Fruit fly (Drosophila melanogaster) whole organism, embryonic: ENCODE measurements around the gene Aps.

ENCODE experiments used
- Atf-2 ChIP-seq: fragments of 200-800 bp; sonication (Bioruptor generic); optimal IDR thresholded peaks from 2 replicates; lab custom pipeline; 2016; ENCODE audit warnings: missing biosample characterization, missing genetic modification characterization
- CG12942 ChIP-seq: fragments of 200-800 bp; sonication (Bioruptor generic); optimal IDR thresholded peaks from 3 replicates; lab custom pipeline; 2016; ENCODE audit warnings: missing biosample characterization, missing genetic modification characterization
- CG1602 ChIP-seq: fragments of 200-800 bp; sonication (Bioruptor generic); optimal IDR thresholded peaks from 3 replicates; lab custom pipeline; 2016; ENCODE audit warnings: missing biosample characterization, missing genetic modification characterization
- CG18262 ChIP-seq: fragments of 200-800 bp; optimal IDR thresholded peaks from 3 replicates; lab custom pipeline; 2019; ENCODE audit warnings: missing biosample characterization, mild to moderate bottlenecking, missing genetic modification characterization, moderate library complexity
- D19A ChIP-seq: fragments of 200-800 bp; optimal IDR thresholded peaks from 3 replicates; lab custom pipeline; 2019; ENCODE audit warnings: missing biosample characterization, mild to moderate bottlenecking, missing genetic modification characterization, moderate library complexity
- Ets65A ChIP-seq: fragments of 200-800 bp; sonication (Bioruptor generic); peaks from one replicate; lab custom pipeline; 2016; ENCODE audit warnings: missing biosample characterization, missing genetic modification characterization
- ash1 ChIP-seq: fragments of 200-800 bp; sonication (Bioruptor generic); optimal IDR thresholded peaks from 2 replicates; lab custom pipeline; 2018; ENCODE audit warnings: missing biosample characterization, mild to moderate bottlenecking, missing genetic modification characterization
- chinmo ChIP-seq: fragments of 200-800 bp; sonication (Bioruptor generic); IDR thresholded peaks from 4 replicates; pipeline ENCODE4 v1.3.6; 2022; ENCODE audit warnings: missing biosample characterization, missing genetic modification characterization; ENCODE audit not compliant: partially characterized antibody

- TF ChIP-seq CG18262 (tag; lab: Kevin White, UChicago), result no peak
- no peak for TF ChIP-seq Atf-2 (GFP tag; lab: Kevin White, UChicago)
- no peak for TF ChIP-seq D19A (tag; lab: Kevin White, UChicago)
- no peak for TF ChIP-seq CG1602 (GFP tag; lab: Kevin White, UChicago)
- no peak for TF ChIP-seq chinmo (GFP tag; lab: Robert Waterston, UW)
- no peak for TF ChIP-seq Ets65A
- no peak for TF ChIP-seq ash1 (GFP tag; lab: Kevin White, UChicago)
- no peak for TF ChIP-seq CG12942
Observed at dm6 chr3L:10869144-10869543, 29.8 kb downstream of the Aps start.
